Fruit fly (Drosophila melanogaster): ENCODE results near the gene mnd.

- no peak for TF ChIP-seq CTCF (optimal IDR thresholded peaks at IDR 0.05)
- TF ChIP-seq CG8478 (optimal IDR thresholded peaks at IDR 0.05) = no peak
Measured at dm6 chr3L:14974513-14974912, 10.4 kb upstream of the mnd start, which contains the start of gene Ocho.

Data from S2 (cell line).